Fruit fly (Drosophila melanogaster) ovary, adult (tissue): Measurements from ENCODE around the gene RasGAP1.

ENCODE experiments used
- CG17801 ChIP-seq: fragments of 200-800 bp; optimal IDR thresholded peaks from 2 replicates; lab custom pipeline; 2019; ENCODE audit warnings: missing biosample characterization, mild to moderate bottlenecking, missing genetic modification characterization, moderate library complexity; ENCODE audit not compliant: partially characterized antibody

RasGAP1 gene

DNA sequence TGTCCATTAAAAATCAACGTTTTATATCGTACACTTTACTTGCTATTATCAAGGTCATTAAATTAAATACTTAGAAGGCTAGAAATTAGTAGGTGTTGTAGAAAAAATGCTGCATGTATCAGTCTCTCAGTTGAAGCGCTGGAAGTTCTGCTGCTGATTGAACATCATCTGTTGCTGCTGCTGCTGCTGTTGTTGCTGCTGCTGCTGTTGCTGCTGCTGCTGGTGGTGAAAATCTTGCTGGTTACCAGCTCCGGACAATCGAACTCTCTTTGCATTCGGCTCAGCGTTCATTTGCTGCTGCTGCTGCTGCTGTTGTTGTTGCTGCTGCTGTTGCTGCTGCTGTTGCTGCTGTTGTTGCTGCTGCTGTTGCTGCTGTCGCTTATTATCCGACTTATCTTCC is 18.0 kb downstream of the RasGAP1 start:
- TF ChIP-seq CG17801 (GFP tag; lab: Kevin White, UChicago) = no peak

- no peak for TF ChIP-seq CG17801 (GFP tag; lab: Kevin White, UChicago)
Measured at dm6 chr3L:9836524-9837047, 18.5 kb downstream of the RasGAP1 start, which contains the start of gene I-2. Gene I-2 (minus strand): TSS chr3L:9836805.

DNA sequence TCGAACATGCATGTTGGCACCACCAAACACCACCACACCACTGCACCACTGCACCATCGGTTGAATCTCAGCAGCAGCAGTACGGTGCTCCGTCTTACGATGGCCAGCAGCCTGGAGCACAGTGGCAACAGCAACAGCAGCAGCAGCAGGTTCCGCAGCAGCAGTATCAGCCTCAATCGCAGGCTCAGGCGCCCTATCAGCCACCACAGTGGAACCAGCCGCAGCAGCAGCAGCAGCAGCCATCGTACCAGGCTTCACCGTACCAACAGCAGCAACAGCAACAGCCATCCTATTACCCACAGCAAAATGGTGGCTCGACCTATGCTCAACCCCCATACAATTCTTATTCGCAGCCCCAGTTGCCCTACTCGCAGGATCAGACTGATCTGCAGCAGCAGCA is 23.0 kb downstream of the RasGAP1 start:
- no peak for TF ChIP-seq CG17801 (GFP tag; lab: Kevin White, UChicago)

DNA sequence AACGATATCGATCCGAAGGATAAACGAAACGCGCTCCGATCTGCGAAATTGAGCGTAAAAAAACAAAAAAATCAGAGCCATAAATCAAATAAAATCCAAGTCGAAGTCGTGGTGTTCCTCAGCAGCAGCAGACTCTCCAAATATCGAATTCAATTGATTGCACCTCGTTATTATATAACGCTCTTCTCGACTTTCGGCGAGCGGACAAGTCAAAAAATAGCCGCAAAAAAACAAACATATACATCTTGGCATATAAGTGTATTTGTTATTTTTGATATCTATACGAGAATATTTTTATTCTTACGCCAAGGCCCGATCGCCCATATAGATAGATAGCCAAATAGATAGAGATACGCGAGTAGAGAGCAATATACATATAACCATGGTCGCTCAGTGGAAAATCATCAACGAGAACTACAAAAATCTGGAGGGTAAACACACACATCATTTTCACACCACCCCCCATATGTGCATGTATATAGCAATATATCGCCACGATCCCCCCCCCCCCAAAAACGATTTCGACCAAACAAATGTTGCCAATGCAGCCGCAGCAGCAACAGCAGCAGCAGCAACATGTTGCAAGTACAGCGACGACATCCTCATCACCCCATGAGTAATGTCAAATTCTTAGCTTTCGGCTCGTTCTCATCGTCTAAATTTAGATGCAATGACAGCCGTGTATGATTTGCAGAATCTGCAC is 25.3 kb downstream of the RasGAP1 start:
- TF ChIP-seq CG17801 (GFP tag; lab: Kevin White, UChicago) = no peak

DNA sequence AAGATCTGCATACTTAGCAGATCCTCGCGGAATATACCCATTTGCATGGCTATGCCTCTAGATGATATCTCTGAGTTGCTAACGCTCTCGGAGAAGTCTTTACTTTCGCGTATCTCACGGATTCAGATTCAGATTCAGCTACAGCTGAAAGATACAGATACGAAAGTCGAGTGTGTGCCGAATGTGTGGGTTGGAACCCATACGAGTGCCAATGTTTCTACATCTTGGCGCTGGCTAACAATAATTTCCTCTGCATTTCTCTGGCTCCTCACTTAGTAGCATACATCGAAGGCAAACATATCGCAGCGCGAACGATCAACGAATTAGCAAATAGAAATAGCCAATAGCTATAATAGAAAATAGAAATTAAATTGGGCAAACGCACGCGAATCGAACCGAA is 25.9 kb downstream of the RasGAP1 start:
- TF ChIP-seq CG17801 (GFP tag; lab: Kevin White, UChicago) = no peak

DNA sequence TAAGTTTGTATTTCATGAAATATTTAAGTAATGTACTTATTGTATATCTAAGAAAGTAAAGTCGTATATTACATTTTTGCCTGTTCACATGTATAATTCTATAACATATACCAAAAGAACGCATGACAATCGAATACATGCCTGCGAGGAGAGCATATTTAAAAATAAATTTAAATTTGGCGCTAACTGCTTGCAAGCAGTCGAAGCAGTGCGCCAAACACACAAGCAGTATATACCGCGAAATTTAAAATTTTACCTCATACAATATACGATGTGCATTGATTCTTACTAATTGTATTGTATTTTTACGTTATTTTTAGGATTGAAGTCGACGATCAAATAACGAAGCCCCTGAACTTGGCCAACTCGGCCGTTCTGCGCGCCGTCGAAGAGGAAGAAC is 30.9 kb downstream of the RasGAP1 start:
- TF ChIP-seq CG17801 (GFP tag; lab: Kevin White, UChicago) = no peak

DNA sequence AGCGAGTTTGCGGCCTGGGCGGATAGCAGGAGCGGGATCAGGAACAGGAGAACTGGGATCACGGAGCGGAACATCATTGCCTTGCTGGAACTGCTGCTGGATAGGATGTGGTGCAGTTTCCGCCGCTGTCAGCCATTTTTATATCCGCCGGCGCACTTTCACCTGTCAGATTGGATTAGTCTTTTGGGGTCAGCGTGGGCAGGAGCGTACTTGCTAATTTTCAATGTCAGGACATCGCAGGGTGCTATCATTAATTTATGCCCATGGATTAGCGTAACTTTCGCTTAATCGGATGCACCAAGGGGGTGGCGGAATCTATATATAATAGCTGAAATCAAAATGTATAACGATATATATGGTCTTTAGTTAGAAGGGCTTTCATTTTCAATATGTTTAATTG is 31.3 kb downstream of the RasGAP1 start, which contains the start of gene Ilp5:
Ilp5 (minus strand) TSS at position 101 of the 400 bp plus-strand sequence.
- TF ChIP-seq CG17801 (GFP tag; lab: Kevin White, UChicago) = no peak

dm6 chr3L:9821138-9821681 is 33.9 kb downstream of the RasGAP1 start:
- TF ChIP-seq CG17801 (GFP tag; lab: Kevin White, UChicago) = no peak

DNA sequence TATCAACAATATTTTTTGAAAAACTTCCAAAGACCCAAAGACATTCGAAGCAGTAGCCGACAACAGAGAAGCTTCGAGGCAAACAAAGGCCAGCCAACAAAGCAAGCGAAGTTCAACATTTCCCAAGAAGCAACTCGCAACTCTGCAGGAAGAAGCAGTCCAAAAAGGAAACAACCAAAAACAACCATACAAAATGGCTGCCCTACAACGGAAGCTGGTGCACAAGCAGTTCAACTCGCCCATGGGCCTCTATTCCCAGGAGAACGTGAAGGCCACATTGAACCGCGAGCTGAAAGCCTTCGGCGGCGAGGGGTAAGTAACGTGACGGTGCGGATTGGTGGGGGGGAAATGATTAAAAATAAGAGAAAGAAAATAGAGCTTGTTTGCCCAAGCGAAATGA is 34.8 kb downstream of the RasGAP1 start:
- no peak for TF ChIP-seq CG17801 (GFP tag; lab: Kevin White, UChicago)

dm6 chr3L:9815705-9816104 is 39.4 kb downstream of the RasGAP1 start:
- no peak for TF ChIP-seq CG17801 (GFP tag; lab: Kevin White, UChicago)

dm6 chr3L:9814621-9815020 is 40.5 kb downstream of the RasGAP1 start:
- no peak for TF ChIP-seq CG17801 (GFP tag; lab: Kevin White, UChicago)

dm6 chr3L:9813345-9813897 is 41.7 kb downstream of the RasGAP1 start, which contains the start of gene CG43897:
Gene CG43897 (plus strand): TSS chr3L:9813847.
- TF ChIP-seq CG17801 (GFP tag; lab: Kevin White, UChicago) = no peak

dm6 chr3L:9804125-9804524 is 51.0 kb downstream of the RasGAP1 start, which contains the start of gene Ilp4:
Gene Ilp4 (minus strand): TSS chr3L:9804263.
- TF ChIP-seq CG17801 (GFP tag; lab: Kevin White, UChicago) = no peak

- no peak for TF ChIP-seq CG17801 (GFP tag; lab: Kevin White, UChicago)
Measured at dm6 chr3L:9802020-9802419, 53.1 kb downstream of the RasGAP1 start, which contains the start of gene Ilp3. Gene Ilp3 (minus strand): TSS chr3L:9802120.

dm6 chr3L:9799398-9799797 is 55.7 kb downstream of the RasGAP1 start, which contains the start of gene Ilp2:
Gene Ilp2 (plus strand): TSS chr3L:9799698.
- TF ChIP-seq CG17801 (GFP tag; lab: Kevin White, UChicago) = no peak
